Fruit fly (Drosophila melanogaster): ENCODE data around the gene GstD9.

GstD9 gene

DNA sequence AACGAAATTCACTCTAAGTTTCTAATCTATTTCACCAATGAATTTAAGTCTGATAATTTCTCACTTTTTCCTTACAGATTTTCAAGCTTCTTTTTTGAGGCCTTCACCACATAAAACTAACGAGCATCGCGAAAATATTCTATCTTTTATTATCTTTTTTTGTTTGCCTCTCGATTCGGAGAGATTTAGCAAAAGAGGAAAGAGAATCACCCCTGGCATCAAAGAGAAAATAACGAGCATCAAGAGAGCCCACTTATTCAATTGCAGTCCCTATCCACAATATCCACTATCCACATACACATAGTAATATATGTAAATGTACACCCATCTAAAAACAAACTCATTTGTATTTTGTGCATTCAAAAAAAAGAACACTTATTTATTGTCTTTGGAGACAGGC is at the start of gene GstD9:
Gene GstD9, minus strand, starts transcription at position 101 of the 400 bp plus-strand sequence.
- TF ChIP-seq CG8478 (optimal IDR thresholded peaks at IDR 0.05) = no peak
- TF ChIP-seq CTCF (optimal IDR thresholded peaks at IDR 0.05) = no peak

DNA sequence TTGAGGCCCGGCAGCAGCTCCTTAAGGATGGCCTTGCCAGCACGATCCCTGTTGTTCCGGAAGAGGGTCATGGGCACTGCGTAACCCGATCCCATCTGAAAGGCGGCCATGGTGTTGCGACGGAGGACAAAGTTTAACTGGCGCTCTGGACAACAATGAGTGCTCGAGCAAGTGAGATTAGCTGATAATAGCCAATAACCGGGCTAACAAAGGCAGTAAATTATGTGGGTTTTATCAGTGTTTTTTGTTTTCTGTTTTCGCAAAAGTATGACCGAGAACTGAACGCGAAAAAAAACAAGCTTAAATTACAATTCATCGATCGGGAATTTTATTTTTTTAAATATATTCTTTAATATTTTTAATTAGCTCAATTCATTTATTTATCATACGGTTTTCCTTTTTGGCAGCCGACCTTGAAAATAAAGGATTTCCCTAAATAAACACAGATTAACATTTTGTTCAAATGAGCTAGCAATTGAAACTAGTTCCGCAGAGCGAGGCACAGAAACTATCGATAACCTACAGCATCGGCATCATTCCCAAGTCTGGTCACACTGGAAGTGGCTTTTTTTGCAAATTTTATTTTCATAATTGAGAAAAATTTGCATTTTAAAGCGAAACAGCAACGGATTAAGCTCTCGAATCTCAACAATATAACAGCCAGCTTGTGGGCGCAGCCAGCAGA is 46.1 kb upstream of the GstD9 start, which contains the start of the genes Dip-C and pps:
Gene Dip-C, minus strand, starts transcription at position 486 of the 685 bp plus-strand sequence.
Gene pps, plus strand, starts transcription at position 555 of the 685 bp plus-strand sequence.
- no peak for TF ChIP-seq CG8478 (optimal IDR thresholded peaks at IDR 0.05)
- TF ChIP-seq CTCF (optimal IDR thresholded peaks at IDR 0.05) = peak in 1 of 2 experiments; percentile 30

- TF ChIP-seq CTCF (optimal IDR thresholded peaks at IDR 0.05) = no peak
- no peak for TF ChIP-seq CG8478 (optimal IDR thresholded peaks at IDR 0.05)
Observed at dm6 chr3R:12411449-12411848, 44.1 kb upstream of the GstD9 start.

DNA sequence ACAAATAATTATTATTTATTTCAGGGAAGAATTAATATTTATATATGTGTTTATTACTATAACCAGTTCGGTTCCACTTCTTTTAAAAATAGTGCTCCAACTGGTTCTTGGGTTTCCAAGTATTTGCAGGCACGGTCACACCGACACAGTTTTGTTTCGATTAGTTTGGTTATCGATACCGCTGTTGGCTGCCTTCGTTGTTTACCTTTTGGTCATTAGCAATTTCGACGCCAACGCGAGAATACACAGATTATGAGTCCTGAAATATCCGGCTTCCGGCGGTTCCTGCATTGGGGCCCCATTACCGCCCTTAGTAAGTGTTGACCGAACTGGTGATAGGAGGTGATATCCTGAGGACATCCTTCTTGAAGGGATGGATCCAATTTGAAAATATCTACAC is 40.8 kb upstream of the GstD9 start, which contains the start of gene CG5196:
Gene CG5196, plus strand, starts transcription at position 157 of the 400 bp plus-strand sequence.
- TF ChIP-seq CTCF (optimal IDR thresholded peaks at IDR 0.05) (peak in 1 of 2 experiments; percentile 1), CG8478 (optimal IDR thresholded peaks at IDR 0.05) (no peak)

DNA sequence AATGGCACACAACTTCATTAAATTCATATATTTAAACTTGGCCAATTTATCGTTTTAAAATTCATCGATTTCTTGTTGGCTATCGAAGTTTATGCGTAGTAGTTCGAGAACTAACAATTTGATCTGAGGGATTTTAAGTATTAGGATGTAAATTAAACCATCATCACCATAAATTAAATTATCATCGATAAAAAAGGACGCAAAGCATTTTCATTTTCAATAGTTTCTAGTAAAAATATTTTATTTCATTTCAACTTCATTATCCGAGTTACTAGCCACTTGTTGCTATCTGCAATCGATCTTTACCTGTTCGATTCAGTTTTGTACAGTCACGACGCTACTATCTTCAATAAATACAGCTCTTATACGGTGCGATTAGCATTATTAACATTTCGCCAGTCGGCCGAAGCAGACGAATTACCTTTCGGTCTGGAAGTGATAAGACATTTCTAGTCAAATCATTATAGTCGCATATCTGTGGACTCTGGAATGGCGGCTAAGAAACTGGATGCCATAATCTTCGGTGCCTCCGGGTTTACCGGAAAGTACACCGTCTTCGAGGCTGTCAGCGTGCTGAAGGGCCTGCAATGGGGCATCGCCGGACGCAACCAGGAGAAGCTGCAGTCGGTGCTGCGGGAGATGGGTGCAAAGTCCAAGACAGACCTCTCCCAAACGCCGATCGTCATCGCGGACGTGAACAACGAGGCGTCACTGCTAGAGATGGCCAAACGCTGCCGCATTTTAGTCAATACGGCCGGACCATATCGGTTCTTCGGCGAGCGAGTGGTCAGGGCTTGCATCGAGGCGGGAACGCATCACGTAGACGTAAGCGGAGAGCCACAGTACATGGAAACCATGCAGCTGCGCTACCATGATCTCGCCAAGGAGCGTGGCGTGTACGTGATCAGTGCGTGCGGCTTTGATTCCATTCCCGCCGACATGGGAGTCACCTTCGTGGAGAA is 39.2 kb upstream of the GstD9 start, which contains the start of gene CG5167:
Gene CG5167, plus strand, starts transcription at position 298 of the 962 bp plus-strand sequence.
- TF ChIP-seq CTCF (optimal IDR thresholded peaks at IDR 0.05) = no peak
- no peak for TF ChIP-seq CG8478 (optimal IDR thresholded peaks at IDR 0.05)

- TF ChIP-seq CG8478 (optimal IDR thresholded peaks at IDR 0.05) (no peak), CTCF (optimal IDR thresholded peaks at IDR 0.05) (no peak)
Observed at dm6 chr3R:12405928-12406234, 38.5 kb upstream of the GstD9 start, which contains the start of gene Cyp9f2. Gene Cyp9f2 (minus strand): TSS chr3R:12406028.

dm6 chr3R:12405134-12405533 is 37.8 kb upstream of the GstD9 start:
- TF ChIP-seq CTCF (optimal IDR thresholded peaks at IDR 0.05) (no peak), CG8478 (optimal IDR thresholded peaks at IDR 0.05) (no peak)

DNA sequence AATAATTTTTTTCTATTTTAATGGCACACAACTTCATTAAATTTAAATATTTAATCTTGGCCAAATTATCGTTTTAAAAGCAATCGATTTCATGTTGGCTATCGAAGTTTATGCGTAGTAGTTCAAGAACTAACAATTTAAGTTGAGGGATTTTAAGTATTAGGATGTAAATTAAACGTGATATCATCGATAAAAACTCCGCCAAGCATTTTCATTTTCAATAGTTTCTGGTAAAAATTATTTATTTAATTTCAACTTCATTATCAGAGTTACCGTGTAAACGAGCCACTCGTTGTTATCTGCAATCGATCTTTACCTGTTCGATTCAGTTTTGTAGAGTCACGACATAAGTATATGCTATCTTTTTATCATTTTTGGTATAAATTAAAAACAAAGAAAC is 35.6 kb upstream of the GstD9 start:
- TF ChIP-seq CTCF (optimal IDR thresholded peaks at IDR 0.05) = no peak
- TF ChIP-seq CG8478 (optimal IDR thresholded peaks at IDR 0.05) = no peak

- no peak for TF ChIP-seq CG8478 (optimal IDR thresholded peaks at IDR 0.05)
- TF ChIP-seq CTCF (optimal IDR thresholded peaks at IDR 0.05) = peak; percentile 6 to 13
Observed at dm6 chr3R:12401672-12402296, 34.4 kb upstream of the GstD9 start, which contains the start of gene DNAlig3. Gene DNAlig3 (minus strand): TSS chr3R:12401839.

dm6 chr3R:12398620-12399247 is 31.4 kb upstream of the GstD9 start, which contains the start of gene Cyp9f3:
Gene Cyp9f3 (minus strand): TSS chr3R:12398929.
- TF ChIP-seq CTCF (optimal IDR thresholded peaks at IDR 0.05) = no peak
- TF ChIP-seq CG8478 (optimal IDR thresholded peaks at IDR 0.05) = no peak

DNA sequence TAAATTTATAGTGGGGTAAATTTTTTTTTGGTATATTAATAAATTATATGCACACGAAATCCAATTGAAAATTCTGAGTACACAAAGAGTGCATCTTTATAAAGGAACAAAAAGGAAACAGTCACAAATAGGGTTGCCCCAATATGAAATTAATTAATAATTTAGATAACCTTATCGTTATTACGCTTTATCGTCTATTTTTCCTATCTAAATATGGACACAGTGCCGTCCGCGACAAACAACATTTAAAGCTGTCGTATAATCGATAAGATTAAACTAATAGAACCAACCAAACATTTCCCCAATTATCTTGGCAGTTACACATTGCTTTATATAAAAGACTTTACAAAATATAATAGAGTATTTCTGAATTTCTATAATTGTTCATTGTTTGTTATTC is 30.7 kb upstream of the GstD9 start:
- no peak for TF ChIP-seq CG8478 (optimal IDR thresholded peaks at IDR 0.05)
- no peak for TF ChIP-seq CTCF (optimal IDR thresholded peaks at IDR 0.05)

DNA sequence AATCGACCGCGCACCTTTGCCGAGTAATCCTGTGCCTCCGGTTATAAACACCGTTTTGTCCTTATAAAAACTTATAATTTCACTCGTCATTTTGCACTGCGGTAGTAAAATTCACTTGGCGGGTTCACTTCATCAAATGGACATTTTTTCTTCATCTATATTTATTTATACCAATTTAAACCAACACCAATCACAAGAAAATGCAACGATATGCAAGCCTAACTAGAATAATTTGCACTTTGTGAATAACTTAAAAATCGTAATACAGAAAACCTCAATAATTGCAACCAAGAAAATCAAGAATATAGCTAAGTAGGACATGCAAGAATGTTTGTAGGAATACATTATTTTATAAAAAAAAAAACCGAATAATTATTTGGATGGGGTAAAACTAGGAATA is 28.5 kb upstream of the GstD9 start, which contains the start of the genes CG10096 and CG10097:
Gene CG10096, minus strand, starts transcription at position 101 of the 400 bp plus-strand sequence.
Gene CG10097, minus strand, starts transcription at position 101 of the 400 bp plus-strand sequence.
- TF ChIP-seq CG8478 (optimal IDR thresholded peaks at IDR 0.05) (no peak), CTCF (optimal IDR thresholded peaks at IDR 0.05) (no peak)

dm6 chr3R:12386965-12387364 is 19.6 kb upstream of the GstD9 start, which contains the start of gene CG33098:
Gene CG33098 (plus strand): TSS chr3R:12387188.
- TF ChIP-seq CG8478 (optimal IDR thresholded peaks at IDR 0.05) (no peak), CTCF (optimal IDR thresholded peaks at IDR 0.05) (no peak)

DNA sequence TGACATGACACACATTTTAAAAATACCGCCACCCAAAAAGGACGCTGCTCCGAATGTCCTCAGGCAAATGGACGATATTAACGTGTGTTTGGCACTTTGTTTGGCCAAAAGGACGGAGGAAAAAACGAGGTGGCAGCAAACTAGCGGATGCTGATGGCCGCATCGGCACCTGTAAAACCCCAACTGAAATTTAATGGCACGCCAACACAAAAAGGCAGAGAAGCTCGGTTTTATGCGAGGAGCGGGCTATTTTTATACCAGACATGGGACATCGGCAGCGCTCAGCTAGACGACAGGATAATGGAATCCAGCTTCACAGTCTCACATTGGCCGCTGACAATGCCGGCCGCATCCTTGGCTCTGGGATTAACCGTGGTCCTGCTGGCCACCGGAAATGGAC is 18.6 kb upstream of the GstD9 start, which contains the start of gene Sol1:
Gene Sol1, plus strand, starts transcription at position 301 of the 400 bp plus-strand sequence.
- no peak for TF ChIP-seq CTCF (optimal IDR thresholded peaks at IDR 0.05)
- no peak for TF ChIP-seq CG8478 (optimal IDR thresholded peaks at IDR 0.05)
